Worm (Caenorhabditis elegans): ENCODE measurements around the gene cup-4.
A peak's percentile ranks its signal among the peaks of the same experiment; 100 is the strongest.

Gene cup-4

ce11 chrIII:7823285-7823684 lies 43.0 kb upstream of the cup-4 start:
- TF ChIP-seq ztf-3 (GFP tag; optimal IDR thresholded peaks at IDR 0.05), result no peak
- TF ChIP-seq ccch-3 (GFP tag; optimal IDR thresholded peaks at IDR 0.05), result no peak

- 0 out of 2 replicates have a peak, but pooled peaks have one; percentile 15 for TF ChIP-seq ekl-4 (GFP tag; IDR thresholded peaks at IDR 0.05)
- no peak for TF ChIP-seq F22D6.2 (tag; optimal IDR thresholded peaks at IDR 0.05)
- TF ChIP-seq ceh-100 (GFP tag; IDR thresholded peaks at IDR 0.05), result no peak
- peak; percentile 49 for TF ChIP-seq madf-6 (GFP tag; IDR thresholded peaks at IDR 0.05)
- no peak for TF ChIP-seq F10E7.11 (tag; optimal IDR thresholded peaks at IDR 0.05)
- TF ChIP-seq F52B5.7 (tag; optimal IDR thresholded peaks at IDR 0.05), result no peak
- peak; percentile 61 for TF ChIP-seq hrde-1 (tag; optimal IDR thresholded peaks at IDR 0.05; ENCODE audit: borderline replicate concordance)
- TF ChIP-seq ztf-18 (tag; optimal IDR thresholded peaks at IDR 0.05), result peak; percentile 3
- TF ChIP-seq madf-8 (GFP tag; conservative IDR thresholded peaks at IDR 0.05), result no peak
- peak; percentile 30 for TF ChIP-seq tbp1 (GFP tag; optimal IDR thresholded peaks at IDR 0.05)
- peak; percentile 65; the same call in 1 of the 2 replicates for TF ChIP-seq hsf-1 (GFP tag; IDR thresholded peaks at IDR 0.05)
- no peak for TF ChIP-seq rpc-1 (optimal IDR thresholded peaks at IDR 0.05)
- TF ChIP-seq rpc-1 (tag; optimal IDR thresholded peaks at IDR 0.05), result no peak
Observed at ce11 chrIII:7824041-7824440, 42.2 kb upstream of the cup-4 start.

- TF ChIP-seq cebp-1 (GFP tag; IDR thresholded peaks at IDR 0.05) (no peak), cebp-1 (tag; optimal IDR thresholded peaks at IDR 0.05) (no peak), bed-2 (GFP tag; IDR thresholded peaks at IDR 0.05) (no peak), F33H1.4 (GFP tag; IDR thresholded peaks at IDR 0.05) (peak; percentile 81), madf-10 (tag; optimal IDR thresholded peaks at IDR 0.05) (no peak), nhr-120 (GFP tag; IDR thresholded peaks at IDR 0.05) (no peak), hmg-20 (GFP tag; IDR thresholded peaks at IDR 0.05) (no peak), ekl-4 (GFP tag; IDR thresholded peaks at IDR 0.05) (no peak), lin-35 (GFP tag; optimal IDR thresholded peaks at IDR 0.05) (peak in 1 of 3 experiments; percentile 3), hsf-1 (GFP tag; IDR thresholded peaks at IDR 0.05) (no peak), ceh-100 (GFP tag; IDR thresholded peaks at IDR 0.05) (no peak), somi-1 (GFP tag; optimal IDR thresholded peaks at IDR 0.05) (no peak), tbp1 (GFP tag; optimal IDR thresholded peaks at IDR 0.05) (no peak), efl-1 (GFP tag; optimal IDR thresholded peaks at IDR 0.05) (peak; percentile 8), snpc-1.1 (tag; optimal IDR thresholded peaks at IDR 0.05; ENCODE audit: insufficient read depth) (no peak), F55B11.4 (tag; optimal IDR thresholded peaks at IDR 0.05; ENCODE audit: borderline replicate concordance, insufficient read depth) (no peak), Y95B8A.8 (GFP tag; IDR thresholded peaks at IDR 0.05) (no peak), attf-5 (GFP tag; optimal IDR thresholded peaks at IDR 0.05) (peak; percentile 44), ceh-40 (GFP tag; IDR thresholded peaks at IDR 0.05) (no peak), nfya-1 (tag; optimal IDR thresholded peaks at IDR 0.05; ENCODE audit: borderline replicate concordance, insufficient read depth) (no peak), tbx-9 (tag; optimal IDR thresholded peaks at IDR 0.05; ENCODE audit: borderline replicate concordance) (no peak), ztf-26 (tag; optimal IDR thresholded peaks at IDR 0.05) (no peak), nfya-2 (GFP tag; IDR thresholded peaks at IDR 0.05) (no peak), dox-1 (GFP tag; IDR thresholded peaks at IDR 0.05) (no peak), hlh-26 (GFP tag; conservative IDR thresholded peaks at IDR 0.05) (no peak), athp-1 (tag; optimal IDR thresholded peaks at IDR 0.05) (no peak), B0019.2 (GFP tag; conservative IDR thresholded peaks at IDR 0.05) (no peak), ztf-25 (GFP tag; IDR thresholded peaks at IDR 0.05) (no peak), nhr-90 (tag; optimal IDR thresholded peaks at IDR 0.05) (no peak), hmg-1.2 (GFP tag; IDR thresholded peaks at IDR 0.05) (no peak; the same call in 1 of the 2 replicates), F52B5.7 (tag; optimal IDR thresholded peaks at IDR 0.05) (no peak), madf-6 (GFP tag; IDR thresholded peaks at IDR 0.05) (peak; percentile 15; the same call in 1 of the 2 replicates), sptf-2 (GFP tag; optimal IDR thresholded peaks at IDR 0.05) (no peak), aptf-3 (GFP tag; IDR thresholded peaks at IDR 0.05) (no peak), bed-1 (GFP tag; IDR thresholded peaks at IDR 0.05) (no peak)
Observed at ce11 chrIII:7828576-7829461, 37.5 kb upstream of the cup-4 start, which contains the start of the genes egl-45 and kcmf-1. Gene egl-45, minus strand, starts transcription at chrIII:7828626. Gene kcmf-1, plus strand, starts transcription at chrIII:7829411.
